Fruit fly (Drosophila melanogaster) whole organism, pupa: ENCODE results near the gene Trp1.

ENCODE experiments used
- CG10348 ChIP-seq: fragments of 200-800 bp; sonication (Bioruptor generic); IDR thresholded peaks from 2 replicates; pipeline ENCODE4 v1.3.6; 2022; ENCODE audit warnings: missing biosample characterization, missing genetic modification characterization
- CG13204 ChIP-seq: fragments of 200-800 bp; sonication (Bioruptor generic); optimal IDR thresholded peaks from 2 replicates; lab custom pipeline; 2018; ENCODE audit warnings: missing biosample characterization, mild to moderate bottlenecking, missing genetic modification characterization, moderate library complexity
- CG14655 ChIP-seq: fragments of 200-800 bp; sonication (Bioruptor generic); optimal IDR thresholded peaks from 3 replicates; lab custom pipeline; 2017; ENCODE audit warnings: mild to moderate bottlenecking, missing biosample characterization, missing genetic modification reagents, missing genetic modification characterization
- CG34367 ChIP-seq: fragments of 200-800 bp; sonication (Bioruptor generic); optimal IDR thresholded peaks from 2 replicates; lab custom pipeline; 2018; ENCODE audit warnings: missing biosample characterization, mild to moderate bottlenecking, missing genetic modification characterization
- CG8301 ChIP-seq: fragments of 200-800 bp; sonication (Bioruptor generic); optimal IDR thresholded peaks from 2 replicates; lab custom pipeline; 2018; ENCODE audit warnings: missing biosample characterization, mild to moderate bottlenecking, missing genetic modification characterization
- CG9948 ChIP-seq: fragments of 200-800 bp; sonication (Bioruptor generic); optimal IDR thresholded peaks from 2 replicates; lab custom pipeline; 2018; ENCODE audit warnings: missing biosample characterization, mild to moderate bottlenecking, missing genetic modification characterization, moderate library complexity
- D1 ChIP-seq: fragments of 200-800 bp; sonication (Bioruptor generic); optimal IDR thresholded peaks from 2 replicates; lab custom pipeline; 2018; ENCODE audit warnings: missing biosample characterization, mild to moderate bottlenecking, missing genetic modification characterization, moderate library complexity
- Ets98B ChIP-seq: fragments of 200-800 bp; sonication (Bioruptor generic); IDR thresholded peaks from 2 replicates; pipeline ENCODE4 v1.3.6; 2022; ENCODE audit warnings: missing biosample characterization, missing genetic modification characterization

- TF ChIP-seq CG34367 (peak; percentile 37), CG14655 (GFP tag; lab: Kevin White, UChicago) (no peak), D1 (tag; lab: Kevin White, UChicago) (peak; percentile 45), CG13204 (GFP tag; lab: Kevin White, UChicago) (peak; percentile 20), CG10348 (no peak), CG8301 (peak; percentile 9), Ets98B (GFP tag; lab: Robert Waterston, UW) (no peak), CG9948 (tag; lab: Kevin White, UChicago) (no peak)
These were observed at the start of gene Trp1 for dm6 chr2L:10009293-10009695.
